Worm (Caenorhabditis elegans) whole organism, L1 larva: ENCODE measurements around the gene szy-4.
A peak's percentile ranks its signal among the peaks of the same experiment; 100 is the strongest.

Source experiments
- C04F5.9 ChIP-seq: sonication (generic microtip); optimal IDR thresholded peaks from 2 replicates; lab custom pipeline; 2016; ENCODE audit warnings: missing genetic modification characterization, missing compliant biosample characterization
- blmp-1 ChIP-seq: fragments of 150-350 bp; optimal IDR thresholded peaks from 2 replicates; lab custom pipeline; 2014; ENCODE audit warnings: missing biosample characterization, missing genetic modification characterization
- ceh-63 ChIP-seq: fragments of 200-800 bp; sonication (Bioruptor generic); optimal IDR thresholded peaks from 2 replicates; lab custom pipeline; 2018; ENCODE audit warnings: mild to moderate bottlenecking, missing genetic modification characterization, missing compliant biosample characterization
- ceh-82 ChIP-seq, 3 experiments: fragments of 150-350 bp in 1 of 3; sonication (generic microtip) in 2 of 3; optimal IDR thresholded peaks; 2 replicates each; lab custom pipeline; 2014 to 2017; ENCODE audit warnings: missing biosample characterization in 3 of 3, missing genetic modification characterization in 3 of 3
- ceh-90 ChIP-seq: sonication (generic microtip); optimal IDR thresholded peaks from 2 replicates; lab custom pipeline; 2016; ENCODE audit warnings: missing genetic modification characterization, missing compliant biosample characterization
- efl-1 ChIP-seq, 4 experiments: fragments of 150-350 bp; optimal IDR thresholded peaks in 3 of 4; peaks in 1 of 4; 1 replicate in 1 of 4; 2 replicates in 3 of 4; lab custom pipeline; 2014; ENCODE audit warnings: missing biosample characterization in 2 of 4, missing genetic modification characterization in 2 of 4, missing genetic modification reagents in 2 of 4
- elt-3 ChIP-seq, 6 experiments: fragments of 150-350 bp in 1 of 6; sonication (generic microtip); optimal IDR thresholded peaks; 2 replicates each; lab custom pipeline; 2017 to 2018; ENCODE audit warnings: missing biosample characterization in 6 of 6, missing genetic modification characterization in 6 of 6, inconsistent platforms in 1 of 6
- fkh-4 ChIP-seq: sonication (generic microtip); optimal IDR thresholded peaks from 2 replicates; lab custom pipeline; 2016; ENCODE audit warnings: missing compliant biosample characterization, missing genetic modification characterization, borderline replicate concordance
- hpl-2 ChIP-seq: fragments of 150-350 bp; optimal IDR thresholded peaks from 2 replicates; lab custom pipeline; 2014; ENCODE audit warnings: missing biosample characterization, missing genetic modification reagents, missing genetic modification characterization
- irx-1 ChIP-seq: sonication (generic microtip); optimal IDR thresholded peaks from 2 replicates; lab custom pipeline; 2016; ENCODE audit warnings: missing genetic modification characterization, missing compliant biosample characterization
- lin-14 ChIP-seq: fragments of 200-800 bp; sonication (Bioruptor generic); optimal IDR thresholded peaks from 2 replicates; lab custom pipeline; 2018; ENCODE audit warnings: mild to moderate bottlenecking, missing genetic modification characterization, moderate library complexity, missing compliant biosample characterization
- lin-39 ChIP-seq: fragments of 150-350 bp; optimal IDR thresholded peaks from 2 replicates; lab custom pipeline; 2014; ENCODE audit warnings: missing biosample characterization, missing genetic modification reagents, missing genetic modification characterization
- lsy-2 ChIP-seq, 2 experiments: fragments of 150-350 bp; optimal IDR thresholded peaks; 2 replicates each; lab custom pipeline; 2014; ENCODE audit warnings: missing biosample characterization in 2 of 2, missing genetic modification characterization in 2 of 2
- mab-9 ChIP-seq: fragments of 200-800 bp; sonication (Bioruptor generic); IDR thresholded peaks from 2 replicates; pipeline ENCODE4 v1.3.6; 2022; ENCODE audit warnings: missing genetic modification reagents, missing genetic modification characterization, missing compliant biosample characterization
- mdl-1 ChIP-seq, 2 experiments: fragments of 150-350 bp; optimal IDR thresholded peaks; 2 replicates each; lab custom pipeline; 2014 to 2017; ENCODE audit warnings: missing biosample characterization in 2 of 2, missing genetic modification characterization in 2 of 2, inconsistent platforms in 1 of 2
- mep-1 ChIP-seq: fragments of 150-350 bp; optimal IDR thresholded peaks from 2 replicates; lab custom pipeline; 2014; ENCODE audit warnings: missing biosample characterization, missing genetic modification characterization
- nhr-237 ChIP-seq: fragments of 150-350 bp; optimal IDR thresholded peaks from 2 replicates; lab custom pipeline; 2014; ENCODE audit warnings: missing biosample characterization, missing genetic modification characterization
- nhr-28 ChIP-seq: fragments of 150-350 bp; optimal IDR thresholded peaks from 2 replicates; lab custom pipeline; 2014; ENCODE audit warnings: missing biosample characterization, missing genetic modification characterization
- nhr-71 ChIP-seq: sonication (generic microtip); optimal IDR thresholded peaks from 2 replicates; lab custom pipeline; 2016; ENCODE audit warnings: mild to moderate bottlenecking, missing genetic modification characterization, moderate library complexity, missing compliant biosample characterization
- nhr-77 ChIP-seq: fragments of 150-350 bp; optimal IDR thresholded peaks from 2 replicates; lab custom pipeline; 2014; ENCODE audit warnings: missing biosample characterization, missing genetic modification characterization
- nhr-85 ChIP-seq: sonication (generic microtip); peaks from one replicate; lab custom pipeline; 2016; ENCODE audit warnings: missing genetic modification characterization, inconsistent platforms, missing compliant biosample characterization
- pag-3 ChIP-seq: sonication (generic microtip); optimal IDR thresholded peaks from 2 replicates; lab custom pipeline; 2017; ENCODE audit warnings: missing genetic modification characterization, mild to moderate bottlenecking, missing compliant biosample characterization, antibody characterized with exemption, borderline replicate concordance; ENCODE audit not compliant: insufficient read depth
- pax-3 ChIP-seq: fragments of 200-800 bp; sonication (Bioruptor generic); optimal IDR thresholded peaks from 2 replicates; lab custom pipeline; 2018; ENCODE audit warnings: mild to moderate bottlenecking, missing genetic modification characterization, moderate library complexity, missing compliant biosample characterization
- rnt-1 ChIP-seq: sonication (generic microtip); optimal IDR thresholded peaks from 2 replicates; lab custom pipeline; 2016; ENCODE audit warnings: mild to moderate bottlenecking, missing genetic modification characterization, moderate library complexity, missing compliant biosample characterization
- snu-23 ChIP-seq: sonication (generic microtip); optimal IDR thresholded peaks from 2 replicates; lab custom pipeline; 2016; ENCODE audit warnings: missing genetic modification characterization, missing compliant biosample characterization
- swsn-7 ChIP-seq: sonication (generic microtip); optimal IDR thresholded peaks from 2 replicates; lab custom pipeline; 2016; ENCODE audit warnings: missing genetic modification characterization, missing compliant biosample characterization
- tbx-2 ChIP-seq: sonication (generic microtip); optimal IDR thresholded peaks from 2 replicates; lab custom pipeline; 2016; ENCODE audit warnings: missing genetic modification characterization, missing compliant biosample characterization
- tlp-1 ChIP-seq: fragments of 150-350 bp; optimal IDR thresholded peaks from 2 replicates; lab custom pipeline; 2014; ENCODE audit warnings: missing biosample characterization, missing genetic modification characterization
- unc-130 ChIP-seq: fragments of 150-350 bp; optimal IDR thresholded peaks from 2 replicates; lab custom pipeline; 2017; ENCODE audit warnings: missing biosample characterization, missing genetic modification characterization, inconsistent platforms
- unc-86 ChIP-seq: sonication (generic microtip); optimal IDR thresholded peaks from 2 replicates; lab custom pipeline; 2016; ENCODE audit warnings: missing genetic modification characterization, missing compliant biosample characterization
- xbp-1 ChIP-seq: sonication (generic microtip); optimal IDR thresholded peaks from 2 replicates; lab custom pipeline; 2016; ENCODE audit warnings: missing genetic modification characterization, missing compliant biosample characterization
- ztf-11 ChIP-seq, 2 experiments: sonication (generic microtip); optimal IDR thresholded peaks; 2 replicates each; lab custom pipeline; 2016 to 2017; ENCODE audit warnings: missing genetic modification characterization in 2 of 2, missing biosample characterization in 1 of 2, missing compliant biosample characterization in 1 of 2
- ztf-4 ChIP-seq: fragments of 150-350 bp; optimal IDR thresholded peaks from 2 replicates; lab custom pipeline; 2014; ENCODE audit warnings: missing biosample characterization, missing genetic modification characterization

Gene szy-4

DNA sequence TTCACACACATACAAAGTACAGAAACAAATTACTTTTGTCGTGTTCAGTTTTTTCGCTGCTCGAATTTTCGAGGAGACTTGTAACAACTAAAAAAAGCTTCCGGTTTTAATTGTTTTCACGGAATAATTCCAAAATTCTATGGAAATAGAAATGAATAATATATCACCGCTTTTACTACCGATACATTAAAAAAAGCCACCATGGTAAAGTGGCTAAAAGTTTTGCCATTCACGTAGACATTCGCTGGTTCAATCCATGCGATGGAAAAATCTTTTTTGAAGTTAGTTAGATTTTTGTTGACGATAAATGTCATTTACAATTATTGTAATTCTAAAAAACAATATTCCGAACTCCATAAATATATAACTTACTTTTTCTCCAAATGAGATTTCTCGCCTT is 29.8 kb upstream of the szy-4 start:
- TF ChIP-seq lin-39 (tag; lab: Kevin White, UChicago) (no peak), C04F5.9 (tag; lab: Kevin White, UChicago) (no peak), pax-3 (tag; lab: Kevin White, UChicago) (no peak), mab-9 (GFP tag; lab: Robert Waterston, UW) (no peak), irx-1 (no peak)
- TF ChIP-seq, all 84 proteins: peak for 0

DNA sequence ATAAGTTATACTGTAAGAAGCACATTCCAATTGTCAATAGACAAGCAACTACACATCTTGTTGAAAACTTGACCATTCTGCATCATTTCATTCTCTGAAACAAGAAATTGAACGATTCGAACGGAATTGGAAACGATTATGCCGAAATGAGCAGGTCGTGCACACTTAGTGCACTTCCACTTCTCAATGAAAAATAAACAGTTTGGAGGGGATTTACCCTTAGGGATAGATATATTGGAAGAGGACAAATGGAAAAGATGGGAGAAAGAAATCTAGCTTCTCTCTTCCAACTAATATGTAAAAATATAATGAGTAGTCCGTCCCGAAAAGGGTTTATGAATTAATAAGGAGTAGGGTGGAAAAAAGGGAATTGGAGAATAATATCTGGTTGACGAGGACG is 29.3 kb upstream of the szy-4 start, which contains the start of gene hst-3.1:
hst-3.1 (minus strand) TSS at position 101 of the 400 bp plus-strand sequence.
- TF ChIP-seq nhr-28 (no peak), hpl-2 (GFP tag; lab: Kevin White, UChicago) (no peak), fkh-4 (tag; lab: Kevin White, UChicago) (no peak), snu-23 (no peak), mep-1 (no peak)

DNA sequence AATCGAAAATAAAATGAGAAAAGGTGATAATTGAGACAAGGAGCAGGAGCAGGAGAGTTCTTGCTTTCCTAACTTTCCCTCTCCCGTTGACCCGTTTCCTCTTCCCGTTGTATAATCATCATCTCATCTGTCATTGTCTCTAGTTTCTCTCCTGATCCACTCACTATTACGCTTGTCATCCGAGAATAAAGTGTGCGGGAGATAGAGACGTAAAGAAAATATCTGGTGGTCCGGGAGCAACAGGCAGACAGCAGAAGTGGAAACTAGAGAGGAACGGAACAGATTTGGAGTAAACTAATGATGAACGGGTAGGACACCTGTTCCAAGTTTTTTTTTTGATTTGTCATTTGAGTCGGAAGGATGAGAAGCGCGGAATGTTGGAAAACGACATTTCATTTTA is 28.3 kb upstream of the szy-4 start:
- TF ChIP-seq efl-1 (optimal IDR thresholded peaks at IDR 0.05; lab: Kevin White, UChicago) (no peak), efl-1 (GFP tag; optimal IDR thresholded peaks at IDR 0.05 in 1 of 2; lab: Kevin White, UChicago) (peak in 1 of 2 experiments; percentile 29), ztf-4 (tag; lab: Kevin White, UChicago) (no peak), unc-130 (tag; lab: Kevin White, UChicago) (peak; percentile 3), rnt-1 (peak; percentile 25), lin-14 (peak; percentile 68)

DNA sequence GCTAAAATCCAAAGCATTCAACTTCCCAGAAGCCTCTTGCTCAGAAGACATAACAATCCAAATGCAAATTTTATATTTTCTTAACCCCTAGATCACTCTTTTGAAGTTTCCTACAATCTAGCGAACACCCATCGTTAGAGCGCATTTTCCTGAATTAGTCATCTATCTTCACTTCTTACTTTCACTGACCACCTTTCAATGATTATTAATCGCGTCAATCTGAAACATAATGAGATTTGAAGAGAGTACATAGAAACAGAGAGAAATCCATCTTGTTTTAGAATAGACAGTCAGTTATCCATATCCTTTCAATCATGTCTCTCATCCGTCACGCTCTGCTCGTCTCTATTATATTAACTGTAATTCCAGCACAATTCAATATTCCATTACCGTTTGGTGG is 27.3 kb upstream of the szy-4 start, which contains the start of gene F40H3.3:
F40H3.3 (plus strand) TSS at position 280 of the 400 bp plus-strand sequence.
- TF ChIP-seq pag-3 (tag; lab: Kevin White, UChicago), result no peak
- peak; percentile 63 for TF ChIP-seq blmp-1
- TF ChIP-seq nhr-237 (tag; lab: Kevin White, UChicago), result no peak
- no peak for TF ChIP-seq efl-1 (optimal IDR thresholded peaks at IDR 0.05; lab: Kevin White, UChicago)
- peak in 1 of 2 experiments; percentile 41 for TF ChIP-seq efl-1 (GFP tag; optimal IDR thresholded peaks at IDR 0.05 in 1 of 2; lab: Kevin White, UChicago)
- TF ChIP-seq mep-1, result no peak
- TF ChIP-seq, all 84 proteins: peak for 2

DNA sequence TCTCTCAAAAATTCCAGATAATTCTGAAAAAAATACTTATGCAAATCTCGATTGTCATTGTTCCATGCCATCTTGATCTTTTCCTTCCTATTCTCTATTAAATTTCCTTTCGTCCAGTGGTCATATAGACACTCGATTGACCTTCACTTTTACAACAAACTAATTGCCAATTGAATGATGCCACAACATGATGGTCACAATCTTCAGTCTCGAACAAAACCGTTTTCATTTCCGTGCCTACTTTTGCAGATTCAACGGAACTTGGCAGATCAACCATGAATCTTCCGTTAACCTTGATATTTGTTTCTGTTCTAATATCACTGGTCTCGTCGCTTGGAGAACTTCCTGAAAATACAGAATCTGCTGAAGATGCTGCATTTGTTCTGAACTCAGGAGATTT is 25.1 kb upstream of the szy-4 start, which contains the start of gene F40H3.2:
F40H3.2 (plus strand) TSS at position 250 of the 400 bp plus-strand sequence.
- TF ChIP-seq unc-86 (tag; lab: Kevin White, UChicago) (no peak), blmp-1 (peak; percentile 50), nhr-28 (no peak), mdl-1 (tag; optimal IDR thresholded peaks at IDR 0.05; lab: Kevin White, UChicago) (no peak), pag-3 (tag; lab: Kevin White, UChicago) (peak; percentile 27), lin-14 (peak; percentile 59), nhr-85 (tag; lab: Kevin White, UChicago) (peak; percentile 75), xbp-1 (tag; lab: Kevin White, UChicago) (no peak), unc-130 (tag; lab: Kevin White, UChicago) (no peak), nhr-237 (tag; lab: Kevin White, UChicago) (no peak)

DNA sequence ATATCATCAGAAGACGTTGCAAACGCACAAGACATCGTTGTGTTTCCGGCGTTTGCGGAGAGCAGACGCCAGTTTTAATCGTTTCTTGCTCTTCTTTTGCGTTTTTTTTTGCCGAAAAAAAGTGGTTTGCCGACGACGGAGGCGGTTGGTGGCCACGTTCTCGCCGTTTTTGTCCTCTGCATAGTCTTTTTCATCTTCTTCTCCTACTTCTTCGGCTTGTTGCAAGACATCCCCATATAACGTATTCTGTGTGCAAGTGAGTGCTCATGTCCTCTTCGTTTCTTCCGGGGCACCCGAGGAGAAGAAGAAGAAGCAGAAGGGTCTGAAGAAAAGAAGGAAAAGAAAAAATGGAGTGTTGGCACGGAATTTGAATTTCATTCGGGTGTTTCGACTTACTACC is 23.5 kb upstream of the szy-4 start:
- TF ChIP-seq swsn-7 (tag; lab: Kevin White, UChicago), result no peak
- TF ChIP-seq tbx-2 (tag; lab: Kevin White, UChicago), result no peak
- peak; percentile 78 for TF ChIP-seq lin-14
- TF ChIP-seq tlp-1 (tag; lab: Kevin White, UChicago), result no peak
- TF ChIP-seq nhr-77 (tag; lab: Kevin White, UChicago), result no peak
- TF ChIP-seq ceh-63 (GFP tag; lab: Kevin White, UChicago), result no peak
- TF ChIP-seq pag-3 (tag; lab: Kevin White, UChicago), result no peak
- TF ChIP-seq ztf-11 (tag; optimal IDR thresholded peaks at IDR 0.05; lab: Kevin White, UChicago), result no peak
- TF ChIP-seq lin-39 (tag; lab: Kevin White, UChicago), result no peak
- no peak for TF ChIP-seq lsy-2 (tag; optimal IDR thresholded peaks at IDR 0.05; lab: Kevin White, UChicago)
- no peak for TF ChIP-seq nhr-71
- TF ChIP-seq ceh-82 (tag; optimal IDR thresholded peaks at IDR 0.05; lab: Kevin White, UChicago), result peak in 1 of 3 experiments; percentile 35
- TF ChIP-seq ceh-90 (tag; lab: Kevin White, UChicago), result no peak
- TF ChIP-seq elt-3 (tag; optimal IDR thresholded peaks at IDR 0.05; lab: Kevin White, UChicago), result no peak
